Fruit fly (Drosophila melanogaster) whole organism, embryonic: ENCODE results near the gene Hacd1.

Experiments
- CG1024 ChIP-seq: fragments of 200-800 bp; sonication (Bioruptor generic); IDR thresholded peaks from 2 replicates; pipeline ENCODE4 v1.3.6; 2022; ENCODE audit warnings: missing biosample characterization, missing genetic modification characterization
- CG10431 ChIP-seq: fragments of 200-800 bp; sonication (Bioruptor generic); optimal IDR thresholded peaks from 3 replicates; lab custom pipeline; 2018; ENCODE audit warnings: missing biosample characterization, mild to moderate bottlenecking, missing genetic modification characterization
- CG10565 ChIP-seq: fragments of 200-800 bp; sonication (Bioruptor generic); optimal IDR thresholded peaks from 3 replicates; lab custom pipeline; 2016; ENCODE audit warnings: missing biosample characterization, mild to moderate bottlenecking, missing genetic modification characterization
- CG12391 ChIP-seq: fragments of 200-800 bp; sonication (Bioruptor generic); optimal IDR thresholded peaks from 3 replicates; lab custom pipeline; 2018; ENCODE audit warnings: missing biosample characterization, mild to moderate bottlenecking, missing genetic modification characterization, moderate library complexity
- CG14441 ChIP-seq: fragments of 200-800 bp; sonication (Bioruptor generic); IDR thresholded peaks from 2 replicates; pipeline ENCODE4 v1.3.6; 2022; ENCODE audit warnings: missing biosample characterization, missing genetic modification characterization
- CG14710 ChIP-seq: fragments of 200-800 bp; sonication (Bioruptor generic); optimal IDR thresholded peaks from 3 replicates; lab custom pipeline; 2019; ENCODE audit warnings: missing biosample characterization, mild to moderate bottlenecking, missing genetic modification characterization, moderate library complexity
- CG2889 ChIP-seq: fragments of 200-800 bp; sonication (Bioruptor generic); IDR thresholded peaks from 3 replicates; pipeline ENCODE4 v1.3.6; 2022; ENCODE audit warnings: missing biosample characterization, missing genetic modification characterization
- CG34224 ChIP-seq: fragments of 200-800 bp; sonication (Bioruptor generic); IDR thresholded peaks from 3 replicates; pipeline ENCODE4 v1.3.6; 2022; ENCODE audit warnings: missing biosample characterization, missing genetic modification characterization; ENCODE audit not compliant: partially characterized antibody
- CG4404 ChIP-seq: fragments of 200-800 bp; sonication (Bioruptor generic); IDR thresholded peaks from 2 replicates; pipeline ENCODE4 v1.3.6; 2022; ENCODE audit warnings: missing biosample characterization, missing genetic modification characterization
- CG6765 ChIP-seq: fragments of 200-800 bp; sonication (Bioruptor generic); optimal IDR thresholded peaks from 3 replicates; lab custom pipeline; 2017; ENCODE audit warnings: missing biosample characterization, mild to moderate bottlenecking, missing genetic modification characterization
- CG9727 ChIP-seq: fragments of 200-800 bp; sonication (Bioruptor generic); optimal IDR thresholded peaks from 3 replicates; lab custom pipeline; 2017; ENCODE audit warnings: missing biosample characterization, mild to moderate bottlenecking, missing genetic modification characterization
- Camta ChIP-seq: fragments of 200-800 bp; sonication (Bioruptor generic); optimal IDR thresholded peaks from 2 replicates; lab custom pipeline; 2016; ENCODE audit warnings: missing biosample characterization, missing genetic modification characterization
- CrebB ChIP-seq: fragments of 200-800 bp; sonication (Bioruptor generic); optimal IDR thresholded peaks from 3 replicates; lab custom pipeline; 2018; ENCODE audit warnings: missing biosample characterization, mild to moderate bottlenecking, missing genetic modification characterization
- D ChIP-seq, 2 experiments: fragments of 200-800 bp in 1 of 2; fragments of >200 bp in 1 of 2; sonication (Bioruptor generic) in 1 of 2; optimal IDR thresholded peaks; 2 replicates in 1 of 2; 3 replicates in 1 of 2; lab custom pipeline; 2017; ENCODE audit warnings: mild to moderate bottlenecking in 1 of 2, missing biosample characterization in 1 of 2, missing genetic modification characterization in 1 of 2, missing genetic modification reagents in 1 of 2
- Dfd ChIP-seq, 2 experiments: fragments of >200 bp; optimal IDR thresholded peaks; 2 replicates each; lab custom pipeline; 2017; ENCODE audit warnings: missing biosample characterization in 2 of 2, missing genetic modification characterization in 2 of 2
- Dip3 ChIP-seq: fragments of 200-800 bp; sonication (Bioruptor generic); optimal IDR thresholded peaks from 3 replicates; lab custom pipeline; 2016; ENCODE audit warnings: missing biosample characterization, missing genetic modification characterization
- ERR ChIP-seq: fragments of 200-800 bp; sonication (Bioruptor generic); optimal IDR thresholded peaks from 2 replicates; lab custom pipeline; 2016; ENCODE audit warnings: missing biosample characterization, missing genetic modification characterization
- Eip74EF ChIP-seq, 2 experiments: fragments of 200-800 bp in 1 of 2; fragments of >200 bp in 1 of 2; sonication (Bioruptor generic) in 1 of 2; optimal IDR thresholded peaks; 2 replicates each; lab custom pipeline; 2017 to 2019; ENCODE audit warnings: missing biosample characterization in 2 of 2, missing genetic modification characterization in 2 of 2, mild to moderate bottlenecking in 1 of 2, moderate library complexity in 1 of 2
- Gug ChIP-seq: fragments of 200-800 bp; sonication (Bioruptor generic); IDR thresholded peaks from 4 replicates; pipeline ENCODE4 v1.3.6; 2022; ENCODE audit warnings: missing biosample characterization, missing genetic modification characterization
- H15 ChIP-seq: fragments of 200-800 bp; sonication (Bioruptor generic); IDR thresholded peaks from 3 replicates; pipeline ENCODE4 v1.3.6; 2022; ENCODE audit warnings: missing biosample characterization, missing genetic modification characterization
- HLH54F ChIP-seq: fragments of 200-800 bp; sonication (Bioruptor generic); optimal IDR thresholded peaks from 3 replicates; lab custom pipeline; 2016; ENCODE audit warnings: missing biosample characterization, missing genetic modification characterization
- Kr ChIP-seq: fragments of 200-800 bp; sonication (Bioruptor generic); optimal IDR thresholded peaks from 2 replicates; lab custom pipeline; 2017; ENCODE audit warnings: missing biosample characterization, mild to moderate bottlenecking, missing genetic modification characterization
- MTF-1 ChIP-seq: fragments of 200-800 bp; sonication (Bioruptor generic); optimal IDR thresholded peaks from 2 replicates; lab custom pipeline; 2018; ENCODE audit warnings: missing biosample characterization, mild to moderate bottlenecking, missing genetic modification characterization, borderline replicate concordance
- NC2β ChIP-seq: fragments of 200-800 bp; sonication (Bioruptor generic); optimal IDR thresholded peaks from 2 replicates; lab custom pipeline; 2016; ENCODE audit warnings: missing biosample characterization, missing genetic modification characterization
- NK7.1 ChIP-seq: fragments of 200-800 bp; sonication (Bioruptor generic); optimal IDR thresholded peaks from 3 replicates; lab custom pipeline; 2016; ENCODE audit warnings: missing biosample characterization, missing genetic modification characterization
- Poxn ChIP-seq: fragments of 200-800 bp; sonication (Bioruptor generic); IDR thresholded peaks from 2 replicates; pipeline ENCODE4 v1.3.6; 2022; ENCODE audit warnings: missing biosample characterization, missing genetic modification characterization
- Tbp ChIP-seq: fragments of >200 bp; optimal IDR thresholded peaks from 2 replicates; lab custom pipeline; 2018; ENCODE audit warnings: missing biosample characterization, missing genetic modification characterization
- abd-A ChIP-seq: fragments of 200-800 bp; sonication (Bioruptor generic); optimal IDR thresholded peaks from 3 replicates; lab custom pipeline; 2019; ENCODE audit warnings: missing biosample characterization, mild to moderate bottlenecking, missing genetic modification characterization, moderate library complexity
- amos ChIP-seq: fragments of 200-800 bp; sonication (Bioruptor generic); IDR thresholded peaks from 2 replicates; pipeline ENCODE4 v1.3.6; 2022; ENCODE audit warnings: missing biosample characterization, missing genetic modification characterization; ENCODE audit not compliant: partially characterized antibody
- ash1 ChIP-seq: fragments of 200-800 bp; sonication (Bioruptor generic); optimal IDR thresholded peaks from 2 replicates; lab custom pipeline; 2018; ENCODE audit warnings: missing biosample characterization, mild to moderate bottlenecking, missing genetic modification characterization
- btn ChIP-seq: fragments of 200-800 bp; sonication (Bioruptor generic); optimal IDR thresholded peaks from 2 replicates; lab custom pipeline; 2016; ENCODE audit warnings: missing biosample characterization, missing genetic modification characterization
- caup ChIP-seq: fragments of 200-800 bp; sonication (Bioruptor generic); optimal IDR thresholded peaks from 3 replicates; lab custom pipeline; 2017; ENCODE audit warnings: missing biosample characterization, mild to moderate bottlenecking, missing genetic modification characterization, moderate library complexity; ENCODE audit not compliant: severe bottlenecking
- en ChIP-seq: fragments of 200-800 bp; sonication (Bioruptor generic); optimal IDR thresholded peaks from 2 replicates; lab custom pipeline; 2016; ENCODE audit warnings: missing biosample characterization, missing genetic modification characterization
- exex ChIP-seq: fragments of 200-800 bp; sonication (Bioruptor generic); optimal IDR thresholded peaks from 4 replicates; lab custom pipeline; 2018; ENCODE audit warnings: missing biosample characterization, mild to moderate bottlenecking, missing genetic modification characterization, moderate library complexity
- ind ChIP-seq: fragments of 200-800 bp; sonication (Bioruptor generic); optimal IDR thresholded peaks from 3 replicates; lab custom pipeline; 2016; ENCODE audit warnings: missing biosample characterization, missing genetic modification characterization
- insv ChIP-seq, 2 experiments: fragments of 200-800 bp; sonication (Bioruptor generic); optimal IDR thresholded peaks; 3 replicates each; lab custom pipeline; 2016 to 2018; ENCODE audit warnings: missing biosample characterization in 2 of 2, missing genetic modification characterization in 2 of 2
- lilli ChIP-seq: fragments of 200-800 bp; sonication (Bioruptor generic); optimal IDR thresholded peaks from 3 replicates; lab custom pipeline; 2016; ENCODE audit warnings: missing biosample characterization, missing genetic modification characterization
- luna ChIP-seq: fragments of 200-800 bp; sonication (Bioruptor generic); optimal IDR thresholded peaks from 2 replicates; lab custom pipeline; 2016; ENCODE audit warnings: missing biosample characterization, missing genetic modification characterization
- maf-S ChIP-seq: fragments of 200-800 bp; sonication (Bioruptor generic); optimal IDR thresholded peaks from 2 replicates; lab custom pipeline; 2016; ENCODE audit warnings: missing biosample characterization, missing genetic modification characterization
- mam ChIP-seq: fragments of 200-800 bp; sonication (Bioruptor generic); optimal IDR thresholded peaks from 3 replicates; lab custom pipeline; 2016; ENCODE audit warnings: missing biosample characterization, missing genetic modification characterization
- mirr ChIP-seq: fragments of 200-800 bp; sonication (Bioruptor generic); optimal IDR thresholded peaks from 3 replicates; lab custom pipeline; 2018; ENCODE audit warnings: missing biosample characterization, mild to moderate bottlenecking, missing genetic modification characterization
- oc ChIP-seq: fragments of 200-800 bp; sonication (Bioruptor generic); optimal IDR thresholded peaks from 2 replicates; lab custom pipeline; 2018; ENCODE audit warnings: missing biosample characterization, mild to moderate bottlenecking, missing genetic modification characterization, moderate library complexity
- seq ChIP-seq: fragments of 200-800 bp; sonication (Bioruptor generic); IDR thresholded peaks from 2 replicates; pipeline ENCODE4 v1.3.6; 2022; ENCODE audit warnings: missing biosample characterization, missing genetic modification characterization
- shn ChIP-seq: fragments of 200-800 bp; sonication (Bioruptor generic); optimal IDR thresholded peaks from 3 replicates; lab custom pipeline; 2016; ENCODE audit warnings: missing biosample characterization, missing genetic modification characterization
- so ChIP-seq: fragments of 200-800 bp; sonication (Bioruptor generic); IDR thresholded peaks from 3 replicates; pipeline ENCODE4 v1.3.6; 2022; ENCODE audit warnings: missing biosample characterization, missing genetic modification characterization
- twi ChIP-seq: fragments of 200-800 bp; optimal IDR thresholded peaks from 2 replicates; lab custom pipeline; 2019; ENCODE audit warnings: missing biosample characterization, mild to moderate bottlenecking, missing genetic modification characterization, moderate library complexity
- unc-4 ChIP-seq: fragments of 200-800 bp; sonication (Bioruptor generic); IDR thresholded peaks from 2 replicates; pipeline ENCODE4 v1.3.6; 2022; ENCODE audit warnings: missing biosample characterization, missing genetic modification characterization; ENCODE audit not compliant: partially characterized antibody

Hacd1 gene

DNA sequence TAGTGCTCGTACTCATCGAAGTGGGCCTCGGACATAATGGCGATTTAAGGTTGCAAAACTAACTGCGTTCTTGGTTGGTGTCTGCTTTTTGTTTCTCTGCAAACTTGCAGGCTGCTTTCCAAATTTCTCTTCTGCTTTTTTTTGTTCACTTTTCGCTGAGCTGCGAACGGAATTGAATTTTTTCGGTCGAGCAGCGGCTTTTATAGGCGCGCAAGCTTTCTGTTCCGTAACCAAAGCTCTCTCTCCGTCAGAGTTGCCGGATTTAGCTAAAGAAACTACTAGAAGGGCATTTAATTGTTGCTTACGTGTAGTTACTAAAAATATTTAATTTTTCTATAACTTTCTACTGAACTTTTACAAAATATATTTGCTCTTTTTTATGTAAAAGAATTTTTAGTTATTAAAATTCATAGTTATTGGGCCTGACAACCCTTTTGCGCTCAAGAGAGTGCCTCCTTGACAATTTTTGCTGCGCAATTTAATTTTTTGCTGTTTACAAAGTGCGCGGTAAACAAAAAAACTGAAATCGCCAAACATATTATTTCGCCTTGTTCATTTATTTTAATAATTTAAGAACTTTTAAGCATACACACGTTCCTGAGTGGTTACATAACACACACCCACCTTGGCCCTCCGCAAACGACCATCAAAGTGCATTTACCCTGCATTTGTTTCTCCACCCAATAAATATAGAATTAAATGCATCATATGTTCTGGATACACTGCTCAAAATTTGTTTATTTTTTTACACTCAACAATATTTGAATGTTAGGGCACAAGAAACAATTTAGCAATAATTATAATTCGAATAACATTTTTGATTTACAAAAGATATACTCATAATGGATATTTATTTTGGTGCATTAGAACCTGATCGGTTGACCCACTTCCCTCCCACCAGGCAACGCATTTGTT lies 44.1 kb upstream of the Hacd1 start, which contains the start of gene CG6770 (continued):
- TF ChIP-seq Kr (GFP tag; lab: Kevin White, UChicago), result no peak
- no peak for TF ChIP-seq Dfd (GFP tag; optimal IDR thresholded peaks at IDR 0.05; lab: Kevin White, UChicago)
- 0 out of 2 replicates have a peak, but pooled peaks have one; percentile 40 for TF ChIP-seq Poxn (GFP tag; lab: Robert Waterston, UW)
- TF ChIP-seq so (GFP tag; lab: Robert Waterston, UW), result peak; percentile 83; the same call in 2 of the 3 replicates
- TF ChIP-seq MTF-1 (GFP tag; lab: Kevin White, UChicago), result peak; percentile 9
- peak; percentile 84 for TF ChIP-seq seq (GFP tag; lab: Robert Waterston, UW)
- peak; percentile 13 for TF ChIP-seq maf-S (GFP tag; lab: Kevin White, UChicago)
- TF ChIP-seq CG6765 (GFP tag; lab: Kevin White, UChicago), result peak; percentile 89
- TF ChIP-seq D (optimal IDR thresholded peaks at IDR 0.05; lab: Kevin White, UChicago), result no peak
- TF ChIP-seq D (GFP tag; optimal IDR thresholded peaks at IDR 0.05; lab: Kevin White, UChicago), result no peak
- peak; percentile 36 for TF ChIP-seq CG14710
- TF ChIP-seq mam (GFP tag; lab: Kevin White, UChicago), result peak; percentile 45
- TF ChIP-seq ERR, result peak; percentile 26
- peak; percentile 80 for TF ChIP-seq CG14441 (GFP tag; lab: Robert Waterston, UW)
- peak; percentile 35 for TF ChIP-seq CrebB (tag; lab: Kevin White, UChicago)
- TF ChIP-seq Dip3 (GFP tag; lab: Kevin White, UChicago), result peak; percentile 26
- no peak; the same call in 3 of the 4 replicates for TF ChIP-seq Gug (GFP tag; lab: Robert Waterston, UW)
- TF ChIP-seq CG12391 (tag; lab: Kevin White, UChicago), result peak; percentile 80
- TF ChIP-seq amos, result no peak; the same call in 1 of the 2 replicates
- peak; percentile 0 for TF ChIP-seq Camta (GFP tag; lab: Kevin White, UChicago)
- peak; percentile 41 for TF ChIP-seq oc (tag; lab: Kevin White, UChicago)
- no peak for TF ChIP-seq luna (GFP tag; lab: Kevin White, UChicago)
- TF ChIP-seq caup (GFP tag; lab: Kevin White, UChicago), result peak; percentile 91
- TF ChIP-seq ash1 (GFP tag; lab: Kevin White, UChicago), result peak; percentile 17
- peak in 1 of 2 experiments; percentile 51 for TF ChIP-seq insv (GFP tag; optimal IDR thresholded peaks at IDR 0.05; lab: Kevin White, UChicago)
- peak; percentile 75 for TF ChIP-seq lilli (GFP tag; lab: Kevin White, UChicago)
- peak; percentile 57 for TF ChIP-seq ind (GFP tag; lab: Kevin White, UChicago)
- no peak for TF ChIP-seq CG34224
- TF ChIP-seq unc-4 (GFP tag; lab: Robert Waterston, UW), result 0 out of 2 replicates have a peak, but pooled peaks have one; percentile 32
- peak; percentile 39 for TF ChIP-seq HLH54F (GFP tag; lab: Kevin White, UChicago)
- TF ChIP-seq mirr (GFP tag; lab: Kevin White, UChicago), result no peak
- peak; percentile 67 for TF ChIP-seq exex (tag; lab: Kevin White, UChicago)
- TF ChIP-seq Tbp (GFP tag; lab: Kevin White, UChicago), result no peak
- no peak for TF ChIP-seq twi (tag; lab: Kevin White, UChicago)
- TF ChIP-seq btn, result no peak
- TF ChIP-seq CG10431 (GFP tag; lab: Kevin White, UChicago), result peak; percentile 47
- TF ChIP-seq shn (GFP tag; lab: Kevin White, UChicago), result peak; percentile 1
- TF ChIP-seq en (GFP tag; lab: Kevin White, UChicago), result no peak
- no peak for TF ChIP-seq NK7.1 (GFP tag; lab: Kevin White, UChicago)
- peak; percentile 66; the same call in 1 of the 3 replicates for TF ChIP-seq H15 (GFP tag; lab: Robert Waterston, UW)
- peak; percentile 55 for TF ChIP-seq abd-A (tag; lab: Kevin White, UChicago)
- peak; percentile 57; the same call in 1 of the 2 replicates for TF ChIP-seq CG4404 (GFP tag; lab: Robert Waterston, UW)
- TF ChIP-seq NC2β (GFP tag; lab: Kevin White, UChicago), result peak; percentile 7
- no peak for TF ChIP-seq CG10565 (GFP tag; lab: Kevin White, UChicago)
- TF ChIP-seq CG9727 (GFP tag; lab: Kevin White, UChicago), result peak; percentile 75
- peak; percentile 70 for TF ChIP-seq CG2889
- no peak; the same call in none of the 2 replicates for TF ChIP-seq CG1024 (GFP tag; lab: Robert Waterston, UW)
- peak in 1 of 2 experiments; percentile 74 for TF ChIP-seq Eip74EF (GFP tag; optimal IDR thresholded peaks at IDR 0.05; lab: Kevin White, UChicago)
